Fruit fly (Drosophila melanogaster): ENCODE measurements around the gene CG9121.

Gene CG9121

DNA sequence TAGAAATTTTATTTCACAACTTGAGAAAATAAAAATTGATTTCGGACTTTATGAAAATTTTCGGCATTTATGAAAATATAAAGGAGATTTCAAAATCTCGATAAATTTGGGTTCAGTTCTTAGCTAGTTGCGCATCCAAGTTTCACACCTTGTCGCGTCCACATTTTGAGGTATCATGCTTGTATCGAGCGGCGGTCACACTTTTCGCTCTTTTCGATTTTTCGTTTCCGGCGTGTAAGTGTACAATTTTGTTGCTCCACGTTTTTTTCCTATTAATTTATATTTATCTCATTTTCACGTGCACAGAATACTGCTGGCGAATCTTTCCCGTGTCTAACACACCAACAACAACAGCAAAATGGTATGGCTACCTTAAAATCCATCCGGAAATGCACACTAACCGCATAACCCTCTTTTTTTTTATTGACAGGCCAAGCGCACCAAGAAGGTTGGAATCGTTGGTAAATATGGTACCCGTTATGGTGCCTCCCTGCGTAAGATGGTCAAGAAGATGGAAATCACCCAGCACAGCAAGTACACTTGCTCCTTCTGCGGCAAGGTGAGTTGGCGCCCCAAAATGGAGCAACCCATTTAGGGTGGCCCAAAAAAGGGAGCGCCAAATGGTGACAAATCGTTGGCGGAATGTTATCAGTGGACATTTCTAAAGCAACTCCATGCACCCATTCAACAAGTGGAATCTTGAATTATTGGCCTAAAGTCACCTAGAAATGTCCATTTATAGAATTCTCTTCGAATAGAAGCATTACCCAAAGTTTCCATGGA, 20.1 kb upstream of the CG9121 start, which contains the start of gene RpL37A (continued):
- TF ChIP-seq CkIIα-i1 (GFP tag; IDR thresholded peaks at IDR 0.05): no peak
- peak; percentile 97 for TF ChIP-seq sens (GFP tag)
- TF ChIP-seq amos (GFP tag; IDR thresholded peaks at IDR 0.05; ENCODE audit: partially characterized antibody): peak; percentile 48
- peak; percentile 33 for TF ChIP-seq Sin3A (optimal IDR thresholded peaks at IDR 0.05)
- TF ChIP-seq sens-2 (GFP tag; IDR thresholded peaks at IDR 0.05): peak; percentile 73
- TF ChIP-seq vnd (GFP tag; IDR thresholded peaks at IDR 0.05; ENCODE audit: partially characterized antibody): no peak
- peak; percentile 54; the same call in 1 of the 2 replicates for TF ChIP-seq gsb (GFP tag; IDR thresholded peaks at IDR 0.05)
- TF ChIP-seq CG43689 (GFP tag; IDR thresholded peaks at IDR 0.05): peak; percentile 49
- TF ChIP-seq vvl (GFP tag; IDR thresholded peaks at IDR 0.05): peak; percentile 90
- peak; percentile 94 for TF ChIP-seq CG6765 (GFP tag; optimal IDR thresholded peaks at IDR 0.05)
- TF ChIP-seq danr (GFP tag; IDR thresholded peaks at IDR 0.05): peak; percentile 30; the same call in 1 of the 2 replicates
- peak; percentile 76 for TF ChIP-seq maf-S (GFP tag; optimal IDR thresholded peaks at IDR 0.05)
- no peak for TF ChIP-seq CG11093 (GFP tag; IDR thresholded peaks at IDR 0.05)
- TF ChIP-seq CG4820 (GFP tag; optimal IDR thresholded peaks at IDR 0.05): peak; percentile 53
- TF ChIP-seq ash1 (GFP tag; optimal IDR thresholded peaks at IDR 0.05): peak; percentile 74
- peak; percentile 94 for TF ChIP-seq NC2β (GFP tag; optimal IDR thresholded peaks at IDR 0.05)
- peak; percentile 38 for TF ChIP-seq D19A (tag; optimal IDR thresholded peaks at IDR 0.05)
- TF ChIP-seq CG33557 (GFP tag; optimal IDR thresholded peaks at IDR 0.05): peak; percentile 65
- TF ChIP-seq Dbx (GFP tag; IDR thresholded peaks at IDR 0.05): peak; percentile 86
- TF ChIP-seq tio (GFP tag; optimal IDR thresholded peaks at IDR 0.05): peak; percentile 28
- peak; percentile 88 for TF ChIP-seq trem (tag; optimal IDR thresholded peaks at IDR 0.05)
- no peak; the same call in 2 of the 3 replicates for TF ChIP-seq Aef1 (GFP tag; IDR thresholded peaks at IDR 0.05)
- TF ChIP-seq dpn (GFP tag; optimal IDR thresholded peaks at IDR 0.05): peak; percentile 72 to 90
- TF ChIP-seq cas (GFP tag; IDR thresholded peaks at IDR 0.05): peak; percentile 57; the same call in 1 of the 2 replicates
- peak; percentile 64 for TF ChIP-seq CG6683 (GFP tag; optimal IDR thresholded peaks at IDR 0.05)
- TF ChIP-seq bcd (GFP tag; optimal IDR thresholded peaks at IDR 0.05): peak; percentile 90
- TF ChIP-seq fd102C (GFP tag; optimal IDR thresholded peaks at IDR 0.05): peak; percentile 60
- TF ChIP-seq CG13296 (GFP tag; optimal IDR thresholded peaks at IDR 0.05): peak; percentile 89
- TF ChIP-seq wek (GFP tag; optimal IDR thresholded peaks at IDR 0.05): peak; percentile 79
- TF ChIP-seq Abd-B (GFP tag; optimal IDR thresholded peaks at IDR 0.05): no peak
- peak; percentile 78 for TF ChIP-seq CG12769 (tag; optimal IDR thresholded peaks at IDR 0.05)
- peak; percentile 45 for TF ChIP-seq CG6654 (GFP tag; optimal IDR thresholded peaks at IDR 0.05)
- peak; percentile 76 for TF ChIP-seq CG10654 (GFP tag; optimal IDR thresholded peaks at IDR 0.05)
- peak; percentile 63 for TF ChIP-seq lilli (GFP tag; optimal IDR thresholded peaks at IDR 0.05)
- peak; percentile 62 for TF ChIP-seq fu2 (GFP tag; optimal IDR thresholded peaks at IDR 0.05)
- peak; percentile 68 for TF ChIP-seq CG11695 (GFP tag; IDR thresholded peaks at IDR 0.05)
- TF ChIP-seq Dref (GFP tag; IDR thresholded peaks at IDR 0.05): peak; percentile 76
- no peak for TF ChIP-seq Xrp1 (GFP tag; IDR thresholded peaks at IDR 0.05)
- TF ChIP-seq CG1832 (GFP tag; optimal IDR thresholded peaks at IDR 0.05): no peak
- TF ChIP-seq CG8089 (GFP tag; optimal IDR thresholded peaks at IDR 0.05): peak; percentile 71
- peak; percentile 85 for TF ChIP-seq sob (GFP tag; IDR thresholded peaks at IDR 0.05)
- TF ChIP-seq ranshi (GFP tag; IDR thresholded peaks at IDR 0.05): peak; percentile 77; the same call in 1 of the 2 replicates
- TF ChIP-seq CG14710 (tag; optimal IDR thresholded peaks at IDR 0.05): peak; percentile 84
- no peak for TF ChIP-seq CG4360 (GFP tag; IDR thresholded peaks at IDR 0.05)
- TF ChIP-seq Oaz (GFP tag; IDR thresholded peaks at IDR 0.05): peak; percentile 25; the same call in 1 of the 2 replicates
- peak; percentile 81 for TF ChIP-seq CG10543 (GFP tag; optimal IDR thresholded peaks at IDR 0.05)
- TF ChIP-seq Chrac-16 (GFP tag; optimal IDR thresholded peaks at IDR 0.05): peak; percentile 25
- peak; percentile 79 for TF ChIP-seq stwl (tag; optimal IDR thresholded peaks at IDR 0.05)
- TF ChIP-seq CG18262 (tag; optimal IDR thresholded peaks at IDR 0.05): peak; percentile 69

All from whole organism, embryonic.